Fruit fly (Drosophila melanogaster) whole organism, embryonic: Measurements from ENCODE around the gene CG17744.

ENCODE experiments used
- Bdp1 ChIP-seq: fragments of 200-800 bp; sonication (Bioruptor generic); optimal IDR thresholded peaks from 3 replicates; lab custom pipeline; 2016; ENCODE audit warnings: missing biosample characterization, missing genetic modification characterization
- CG11085 ChIP-seq: fragments of 200-800 bp; sonication (Bioruptor generic); IDR thresholded peaks from 2 replicates; pipeline ENCODE4 v1.3.6; 2022; ENCODE audit warnings: missing biosample characterization, missing genetic modification characterization
- CG11093 ChIP-seq: fragments of 200-800 bp; sonication (Bioruptor generic); IDR thresholded peaks from 3 replicates; pipeline ENCODE4 v1.3.6; 2022; ENCODE audit warnings: missing biosample characterization, missing genetic modification characterization
- CG11398 ChIP-seq: fragments of 200-800 bp; sonication (Bioruptor generic); optimal IDR thresholded peaks from 2 replicates; lab custom pipeline; 2016; ENCODE audit warnings: missing biosample characterization, missing genetic modification characterization
- CG11504 ChIP-seq: fragments of 200-800 bp; sonication (Bioruptor generic); optimal IDR thresholded peaks from 3 replicates; lab custom pipeline; 2019; ENCODE audit warnings: missing biosample characterization, mild to moderate bottlenecking, missing genetic modification characterization, moderate library complexity
- CG12236 ChIP-seq: fragments of 200-800 bp; sonication (Bioruptor generic); optimal IDR thresholded peaks from 2 replicates; lab custom pipeline; 2016; ENCODE audit warnings: missing biosample characterization, missing genetic modification characterization
- CG13894 ChIP-seq: fragments of 200-800 bp; sonication (Bioruptor generic); optimal IDR thresholded peaks from 3 replicates; lab custom pipeline; 2018; ENCODE audit warnings: missing biosample characterization, mild to moderate bottlenecking, missing genetic modification characterization, moderate library complexity
- CG14667 ChIP-seq: fragments of 200-800 bp; sonication (Bioruptor generic); IDR thresholded peaks from 2 replicates; pipeline ENCODE4 v1.3.6; 2022; ENCODE audit warnings: missing biosample characterization, missing genetic modification characterization
- CG15269 ChIP-seq: fragments of 200-800 bp; sonication (Bioruptor generic); optimal IDR thresholded peaks from 2 replicates; lab custom pipeline; 2018; ENCODE audit warnings: missing biosample characterization, mild to moderate bottlenecking, missing genetic modification characterization, moderate library complexity
- CG16813 ChIP-seq: fragments of 200-800 bp; sonication (Bioruptor generic); IDR thresholded peaks from 3 replicates; pipeline ENCODE4 v1.3.6; 2022; ENCODE audit warnings: missing biosample characterization, missing genetic modification characterization; ENCODE audit not compliant: partially characterized antibody
- CG17361 ChIP-seq: fragments of 200-800 bp; sonication (Bioruptor generic); IDR thresholded peaks from 3 replicates; pipeline ENCODE4 v1.3.6; 2022; ENCODE audit warnings: missing biosample characterization, missing genetic modification characterization
- CG17612 ChIP-seq: fragments of 200-800 bp; sonication (Bioruptor generic); IDR thresholded peaks from 2 replicates; pipeline ENCODE4 v1.3.6; 2022; ENCODE audit warnings: missing biosample characterization, missing genetic modification characterization
- CG17802 ChIP-seq: fragments of 200-800 bp; sonication (Bioruptor generic); optimal IDR thresholded peaks from 2 replicates; lab custom pipeline; 2018; ENCODE audit warnings: missing biosample characterization, mild to moderate bottlenecking, missing genetic modification characterization, moderate library complexity
- CG18011 ChIP-seq: fragments of 200-800 bp; sonication (Bioruptor generic); optimal IDR thresholded peaks from 2 replicates; lab custom pipeline; 2017; ENCODE audit warnings: missing biosample characterization, missing genetic modification characterization, mild to moderate bottlenecking, moderate library complexity, missing genotype
- CG2199 ChIP-seq: fragments of 200-800 bp; sonication (Bioruptor generic); IDR thresholded peaks from 3 replicates; pipeline ENCODE4 v1.3.6; 2022; ENCODE audit warnings: missing biosample characterization, missing genetic modification characterization
- CG2678 ChIP-seq: fragments of 200-800 bp; sonication (Bioruptor generic); optimal IDR thresholded peaks from 3 replicates; lab custom pipeline; 2019; ENCODE audit warnings: missing biosample characterization, mild to moderate bottlenecking, missing genetic modification characterization, moderate library complexity
- CG33213 ChIP-seq: fragments of 200-800 bp; sonication (Bioruptor generic); optimal IDR thresholded peaks from 3 replicates; lab custom pipeline; 2016; ENCODE audit warnings: missing biosample characterization, missing genetic modification characterization
- CG3838 ChIP-seq: fragments of 200-800 bp; sonication (Bioruptor generic); optimal IDR thresholded peaks from 3 replicates; lab custom pipeline; 2016; ENCODE audit warnings: missing biosample characterization, missing genetic modification characterization
- CG3995 ChIP-seq: fragments of 200-800 bp; sonication (Bioruptor generic); optimal IDR thresholded peaks from 3 replicates; lab custom pipeline; 2016; ENCODE audit warnings: missing biosample characterization, missing genetic modification characterization
- CG42726 ChIP-seq: fragments of 200-800 bp; sonication (Bioruptor generic); IDR thresholded peaks from 2 replicates; pipeline ENCODE4 v1.3.6; 2022; ENCODE audit warnings: missing biosample characterization, missing genetic modification characterization; ENCODE audit not compliant: partially characterized antibody
- CG43689 ChIP-seq: fragments of 200-800 bp; sonication (Bioruptor generic); IDR thresholded peaks from 2 replicates; pipeline ENCODE4 v1.3.6; 2022; ENCODE audit warnings: missing biosample characterization, missing genetic modification characterization
- CG5180 ChIP-seq: fragments of 200-800 bp; sonication (Bioruptor generic); optimal IDR thresholded peaks from 3 replicates; lab custom pipeline; 2017; ENCODE audit warnings: missing biosample characterization, missing genetic modification characterization, mild to moderate bottlenecking, moderate library complexity, missing genetic modification reagents
- CG6654 ChIP-seq: fragments of 200-800 bp; sonication (Bioruptor generic); optimal IDR thresholded peaks from 2 replicates; lab custom pipeline; 2017; ENCODE audit warnings: missing biosample characterization, mild to moderate bottlenecking, missing genetic modification characterization
- CG7745 ChIP-seq: fragments of 200-800 bp; sonication (Bioruptor generic); optimal IDR thresholded peaks from 2 replicates; lab custom pipeline; 2018; ENCODE audit warnings: missing biosample characterization, mild to moderate bottlenecking, missing genetic modification characterization, moderate library complexity
- CG7963 ChIP-seq: fragments of 200-800 bp; sonication (Bioruptor generic); IDR thresholded peaks from 3 replicates; pipeline ENCODE4 v1.3.6; 2022; ENCODE audit warnings: missing biosample characterization, missing genetic modification characterization; ENCODE audit not compliant: partially characterized antibody
- CG8924 ChIP-seq: fragments of 200-800 bp; optimal IDR thresholded peaks from 3 replicates; lab custom pipeline; 2019; ENCODE audit warnings: missing biosample characterization, mild to moderate bottlenecking, missing genetic modification characterization, moderate library complexity
- Chrac-16 ChIP-seq: fragments of 200-800 bp; sonication (Bioruptor generic); optimal IDR thresholded peaks from 3 replicates; lab custom pipeline; 2016; ENCODE audit warnings: missing biosample characterization, missing genetic modification characterization
- D ChIP-seq, 2 experiments: fragments of 200-800 bp in 1 of 2; fragments of >200 bp in 1 of 2; sonication (Bioruptor generic) in 1 of 2; optimal IDR thresholded peaks; 2 replicates in 1 of 2; 3 replicates in 1 of 2; lab custom pipeline; 2017; ENCODE audit warnings: mild to moderate bottlenecking in 1 of 2, missing biosample characterization in 1 of 2, missing genetic modification characterization in 1 of 2, missing genetic modification reagents in 1 of 2
- D19A ChIP-seq: fragments of 200-800 bp; optimal IDR thresholded peaks from 3 replicates; lab custom pipeline; 2019; ENCODE audit warnings: missing biosample characterization, mild to moderate bottlenecking, missing genetic modification characterization, moderate library complexity
- Dip2 ChIP-seq: fragments of 200-800 bp; sonication (Bioruptor generic); IDR thresholded peaks from 2 replicates; pipeline ENCODE4 v1.3.6; 2022; ENCODE audit warnings: missing biosample characterization, missing genetic modification characterization
- HmgD ChIP-seq: fragments of 200-800 bp; sonication (Bioruptor generic); optimal IDR thresholded peaks from 3 replicates; lab custom pipeline; 2016; ENCODE audit warnings: missing biosample characterization, missing genetic modification characterization
- amos ChIP-seq: fragments of 200-800 bp; sonication (Bioruptor generic); IDR thresholded peaks from 2 replicates; pipeline ENCODE4 v1.3.6; 2022; ENCODE audit warnings: missing biosample characterization, missing genetic modification characterization; ENCODE audit not compliant: partially characterized antibody
- aop ChIP-seq: fragments of 200-800 bp; sonication (Bioruptor generic); IDR thresholded peaks from 2 replicates; pipeline ENCODE4 v1.3.6; 2022; ENCODE audit warnings: missing biosample characterization, missing genetic modification characterization
- ara ChIP-seq: fragments of 200-800 bp; sonication (Bioruptor generic); IDR thresholded peaks from 2 replicates; pipeline ENCODE4 v1.3.6; 2022; ENCODE audit warnings: missing biosample characterization, missing genetic modification characterization
- ato ChIP-seq: fragments of 200-800 bp; sonication (Bioruptor generic); IDR thresholded peaks from 2 replicates; pipeline ENCODE4 v1.3.6; 2022; ENCODE audit warnings: missing biosample characterization, missing genetic modification characterization; ENCODE audit not compliant: partially characterized antibody
- bbx ChIP-seq: fragments of 200-800 bp; sonication (Bioruptor generic); IDR thresholded peaks from 2 replicates; pipeline ENCODE4 v1.3.6; 2022; ENCODE audit warnings: missing biosample characterization, missing genetic modification characterization; ENCODE audit not compliant: partially characterized antibody
- bcd ChIP-seq: fragments of 200-800 bp; sonication (Bioruptor generic); optimal IDR thresholded peaks from 2 replicates; lab custom pipeline; 2017; ENCODE audit warnings: missing biosample characterization, mild to moderate bottlenecking, missing genetic modification characterization
- cato ChIP-seq: fragments of 200-800 bp; sonication (Bioruptor generic); optimal IDR thresholded peaks from 2 replicates; lab custom pipeline; 2016; ENCODE audit warnings: missing biosample characterization, missing genetic modification characterization, borderline replicate concordance
- cg ChIP-seq: fragments of 200-800 bp; sonication (Bioruptor generic); optimal IDR thresholded peaks from 3 replicates; lab custom pipeline; 2019; ENCODE audit warnings: missing biosample characterization, mild to moderate bottlenecking, missing genetic modification characterization, moderate library complexity
- dmrt99B ChIP-seq: fragments of 200-800 bp; sonication (Bioruptor generic); optimal IDR thresholded peaks from 2 replicates; lab custom pipeline; 2018; ENCODE audit warnings: missing biosample characterization, mild to moderate bottlenecking, missing genetic modification characterization, moderate library complexity
- grn ChIP-seq: fragments of 200-800 bp; sonication (Bioruptor generic); optimal IDR thresholded peaks from 3 replicates; lab custom pipeline; 2017; ENCODE audit warnings: missing biosample characterization, missing genetic modification characterization
- gsb ChIP-seq: fragments of 200-800 bp; sonication (Bioruptor generic); IDR thresholded peaks from 2 replicates; pipeline ENCODE4 v1.3.6; 2022; ENCODE audit warnings: missing biosample characterization, missing genetic modification characterization
- lab ChIP-seq: fragments of 200-800 bp; sonication (Bioruptor generic); optimal IDR thresholded peaks from 3 replicates; lab custom pipeline; 2017; ENCODE audit warnings: missing biosample characterization, missing genetic modification characterization, mild to moderate bottlenecking, moderate library complexity, missing genetic modification reagents
- nerfin-2 ChIP-seq: fragments of 200-800 bp; sonication (Bioruptor generic); IDR thresholded peaks from 2 replicates; pipeline ENCODE4 v1.3.6; 2022; ENCODE audit warnings: missing biosample characterization, missing genetic modification characterization; ENCODE audit not compliant: partially characterized antibody
- pum ChIP-seq: fragments of 200-800 bp; sonication (Bioruptor generic); optimal IDR thresholded peaks from 2 replicates; lab custom pipeline; 2016; ENCODE audit warnings: missing biosample characterization, missing genetic modification characterization
- rib ChIP-seq: fragments of 200-800 bp; sonication (Bioruptor generic); IDR thresholded peaks from 2 replicates; pipeline ENCODE4 v1.3.6; 2022; ENCODE audit warnings: missing biosample characterization, missing genetic modification characterization
- ssp ChIP-seq: fragments of 200-800 bp; sonication (Bioruptor generic); IDR thresholded peaks from 2 replicates; pipeline ENCODE4 v1.3.6; 2022; ENCODE audit warnings: missing biosample characterization, missing genetic modification characterization
- tio ChIP-seq: fragments of 200-800 bp; sonication (Bioruptor generic); optimal IDR thresholded peaks from 2 replicates; lab custom pipeline; 2017; ENCODE audit warnings: missing biosample characterization, missing genetic modification characterization, inconsistent platforms
- trem ChIP-seq: fragments of 200-800 bp; optimal IDR thresholded peaks from 3 replicates; lab custom pipeline; 2019; ENCODE audit warnings: missing biosample characterization, mild to moderate bottlenecking, missing genetic modification characterization, moderate library complexity

Gene CG17744

dm6 chr3L:6978030-6978683 is 48.4 kb downstream of the CG17744 start (continued):
- no peak for TF ChIP-seq Bdp1 (GFP tag; lab: Kevin White, UChicago)
- TF ChIP-seq D19A (tag; lab: Kevin White, UChicago) = no peak
- TF ChIP-seq amos (GFP tag; lab: Robert Waterston, UW) = no peak
- TF ChIP-seq aop = no peak
- no peak for TF ChIP-seq CG17802 (tag; lab: Kevin White, UChicago)
- TF ChIP-seq CG15269 (tag; lab: Kevin White, UChicago) = peak; percentile 3
- no peak for TF ChIP-seq CG11398
- no peak for TF ChIP-seq CG2199 (GFP tag; lab: Robert Waterston, UW)
- peak; percentile 27 for TF ChIP-seq CG11504 (tag; lab: Kevin White, UChicago)
- no peak for TF ChIP-seq CG16813 (GFP tag; lab: Robert Waterston, UW)
- no peak for TF ChIP-seq CG11093 (GFP tag; lab: Robert Waterston, UW)
- no peak for TF ChIP-seq lab
- TF ChIP-seq D (optimal IDR thresholded peaks at IDR 0.05; lab: Kevin White, UChicago) = no peak
- no peak for TF ChIP-seq D (GFP tag; optimal IDR thresholded peaks at IDR 0.05; lab: Kevin White, UChicago)
- no peak for TF ChIP-seq HmgD
- no peak for TF ChIP-seq CG12236 (GFP tag; lab: Kevin White, UChicago)
- no peak for TF ChIP-seq grn
- TF ChIP-seq CG18011 (GFP tag; lab: Kevin White, UChicago) = no peak
- TF ChIP-seq CG43689 (GFP tag; lab: Robert Waterston, UW) = no peak
- no peak for TF ChIP-seq CG3995
- no peak for TF ChIP-seq CG42726
- no peak for TF ChIP-seq bbx (GFP tag; lab: Robert Waterston, UW)
- no peak for TF ChIP-seq trem (tag; lab: Kevin White, UChicago)
- no peak for TF ChIP-seq CG2678
- TF ChIP-seq CG7963 (GFP tag; lab: Robert Waterston, UW) = no peak
- no peak for TF ChIP-seq CG7745 (tag; lab: Kevin White, UChicago)
- no peak for TF ChIP-seq CG17361 (GFP tag; lab: Robert Waterston, UW)
- no peak for TF ChIP-seq CG17612 (GFP tag; lab: Robert Waterston, UW)
- peak; percentile 41; the same call in 1 of the 2 replicates for TF ChIP-seq CG14667 (GFP tag; lab: Robert Waterston, UW)
- TF ChIP-seq CG6654 (GFP tag; lab: Kevin White, UChicago) = no peak
- no peak for TF ChIP-seq rib (GFP tag; lab: Robert Waterston, UW)
- TF ChIP-seq cato (GFP tag; lab: Kevin White, UChicago) = no peak
- TF ChIP-seq cg (GFP tag; lab: Kevin White, UChicago) = peak; percentile 47
- no peak for TF ChIP-seq ssp (GFP tag; lab: Robert Waterston, UW)
- TF ChIP-seq dmrt99B (tag; lab: Kevin White, UChicago) = peak; percentile 2
- TF ChIP-seq CG13894 (tag; lab: Kevin White, UChicago) = no peak
- TF ChIP-seq ara (GFP tag; lab: Robert Waterston, UW) = no peak
- TF ChIP-seq Dip2 (GFP tag; lab: Robert Waterston, UW) = no peak
- TF ChIP-seq tio (GFP tag; lab: Kevin White, UChicago) = no peak
- no peak for TF ChIP-seq ato
- TF ChIP-seq Chrac-16 (GFP tag; lab: Kevin White, UChicago) = peak; percentile 31
- TF ChIP-seq pum = no peak
- TF ChIP-seq bcd (GFP tag; lab: Kevin White, UChicago) = no peak
- no peak for TF ChIP-seq nerfin-2
- TF ChIP-seq CG5180 = no peak
- TF ChIP-seq CG11085 = no peak
- TF ChIP-seq CG33213 (GFP tag; lab: Kevin White, UChicago) = no peak
- no peak for TF ChIP-seq CG3838
- TF ChIP-seq gsb (GFP tag; lab: Robert Waterston, UW) = no peak
- TF ChIP-seq CG8924 = no peak
